Worm (Caenorhabditis elegans) whole organism, late embryonic: ENCODE results near the gene F58D2.5.

ENCODE experiments used
- ceh-6 ChIP-seq: fragments of 200-800 bp; sonication (Bioruptor generic); optimal IDR thresholded peaks from 2 replicates; lab custom pipeline; 2018; ENCODE audit warnings: mild to moderate bottlenecking, missing genetic modification characterization, missing compliant biosample characterization
- ceh-9 ChIP-seq: sonication (generic microtip); optimal IDR thresholded peaks from 2 replicates; lab custom pipeline; 2016; ENCODE audit warnings: mild to moderate bottlenecking, missing genetic modification characterization, inconsistent platforms, missing compliant biosample characterization
- fkh-6 ChIP-seq: sonication (generic microtip); optimal IDR thresholded peaks from 2 replicates; lab custom pipeline; 2016; ENCODE audit warnings: missing genetic modification characterization, missing compliant biosample characterization
- hlh-30 ChIP-seq: sonication (generic microtip); optimal IDR thresholded peaks from 2 replicates; lab custom pipeline; 2017; ENCODE audit warnings: antibody characterized with exemption, missing genetic modification characterization, missing compliant biosample characterization; ENCODE audit not compliant: insufficient read depth
- mec-3 ChIP-seq: sonication (generic microtip); optimal IDR thresholded peaks from 2 replicates; lab custom pipeline; 2016; ENCODE audit warnings: borderline replicate concordance, missing genetic modification characterization, missing compliant biosample characterization
- nfya-1 ChIP-seq: sonication (generic microtip); optimal IDR thresholded peaks from 2 replicates; lab custom pipeline; 2017; ENCODE audit warnings: missing genetic modification characterization, mild to moderate bottlenecking, missing compliant biosample characterization, antibody characterized with exemption, moderate library complexity
- nhr-11 ChIP-seq: fragments of 150-350 bp; optimal IDR thresholded peaks from 2 replicates; lab custom pipeline; 2014; ENCODE audit warnings: missing biosample characterization, missing genetic modification characterization
- pha-4 ChIP-seq: fragments of 150-350 bp; optimal IDR thresholded peaks from 2 replicates; lab custom pipeline; 2018; ENCODE audit warnings: missing biosample characterization, missing genetic modification reagents, missing genetic modification characterization
- pqm-1 ChIP-seq: sonication (generic microtip); optimal IDR thresholded peaks from 2 replicates; lab custom pipeline; 2016; ENCODE audit warnings: missing genetic modification characterization, missing compliant biosample characterization
- syd-9 ChIP-seq: sonication (generic microtip); optimal IDR thresholded peaks from 2 replicates; lab custom pipeline; 2016; ENCODE audit warnings: mild to moderate bottlenecking, missing genetic modification characterization, moderate library complexity, missing compliant biosample characterization
- tbx-2 ChIP-seq: sonication (generic microtip); optimal IDR thresholded peaks from 2 replicates; lab custom pipeline; 2016; ENCODE audit warnings: missing genetic modification characterization, missing compliant biosample characterization
- unc-55 ChIP-seq: sonication (generic microtip); optimal IDR thresholded peaks from 2 replicates; lab custom pipeline; 2017; ENCODE audit warnings: missing biosample characterization, missing genetic modification reagents, missing genetic modification characterization
- unc-86 ChIP-seq: sonication (generic microtip); optimal IDR thresholded peaks from 2 replicates; lab custom pipeline; 2016; ENCODE audit warnings: missing genetic modification characterization, missing compliant biosample characterization
- zip-5 ChIP-seq: sonication (generic microtip); optimal IDR thresholded peaks from 2 replicates; lab custom pipeline; 2016; ENCODE audit warnings: missing genetic modification characterization, missing compliant biosample characterization

- TF ChIP-seq pha-4 (tag; lab: Kevin White, UChicago) (no peak), tbx-2 (tag; lab: Kevin White, UChicago) (no peak), pqm-1 (tag; lab: Kevin White, UChicago) (no peak), unc-55 (GFP tag; lab: Kevin White, UChicago) (no peak), hlh-30 (tag; lab: Kevin White, UChicago) (no peak), unc-86 (tag; lab: Kevin White, UChicago) (no peak), ceh-9 (tag; lab: Kevin White, UChicago) (no peak), nfya-1 (tag; lab: Kevin White, UChicago) (no peak), syd-9 (tag; lab: Kevin White, UChicago) (no peak), zip-5 (tag; lab: Kevin White, UChicago) (no peak), ceh-6 (GFP tag; lab: Kevin White, UChicago) (no peak), mec-3 (no peak), nhr-11 (tag; lab: Kevin White, UChicago) (no peak), fkh-6 (tag; lab: Kevin White, UChicago) (no peak)
Measured at ce11 chrIV:13209566-13209965, 16.4 kb upstream of the F58D2.5 start, which contains the start of gene C48D1.9.
